Fruit fly (Drosophila melanogaster): ENCODE results near the gene Ror.
A peak's percentile ranks its signal among the peaks of the same experiment; 100 is the strongest.

Gene Ror

DNA sequence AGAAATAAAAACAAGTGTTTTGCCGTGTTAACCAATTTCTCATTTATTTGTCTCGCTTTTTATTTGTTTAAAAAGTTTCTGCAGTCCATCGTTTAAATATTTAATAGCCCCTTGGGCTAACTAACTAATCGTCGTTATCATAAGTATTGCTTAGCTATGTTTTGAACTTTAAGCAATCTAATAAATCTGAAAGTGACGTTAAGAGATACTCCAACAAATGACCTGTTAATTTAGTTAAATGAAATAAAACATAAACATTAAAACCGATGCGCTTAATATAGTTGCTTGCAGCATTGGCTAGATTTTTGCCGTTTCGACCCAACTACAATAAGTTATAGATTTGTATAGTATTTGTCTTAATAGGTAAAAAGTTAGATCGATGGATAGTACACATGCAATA, 10.1 kb downstream of the Ror start:
- TF ChIP-seq CG8478 (optimal IDR thresholded peaks at IDR 0.05): no peak
- TF ChIP-seq CTCF (optimal IDR thresholded peaks at IDR 0.05): no peak

DNA sequence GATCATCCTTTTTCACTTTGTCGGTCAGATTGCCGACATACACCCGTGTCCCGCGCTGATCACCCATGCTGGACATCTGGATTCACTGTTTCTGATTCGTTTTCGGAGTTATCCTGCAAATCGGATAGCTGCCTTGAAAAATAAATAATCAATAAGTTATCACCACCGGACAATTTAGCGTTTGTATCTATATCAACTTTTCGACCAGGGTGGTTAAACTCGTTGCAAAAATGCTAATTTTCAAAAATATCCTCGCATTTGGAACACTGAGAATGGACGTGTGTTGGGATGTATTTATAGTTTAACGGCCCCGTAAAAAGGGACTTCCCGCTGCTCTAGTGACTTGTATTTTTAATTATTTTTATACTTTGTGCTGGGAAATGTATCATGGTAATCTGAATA, 11.7 kb downstream of the Ror start, which contains the start of gene Rsf1:
Gene Rsf1, minus strand, starts transcription at position 212 of the 402 bp plus-strand sequence.
- TF ChIP-seq CG8478 (optimal IDR thresholded peaks at IDR 0.05): no peak
- peak in 1 of 2 experiments; percentile 13 for TF ChIP-seq CTCF (optimal IDR thresholded peaks at IDR 0.05)

DNA sequence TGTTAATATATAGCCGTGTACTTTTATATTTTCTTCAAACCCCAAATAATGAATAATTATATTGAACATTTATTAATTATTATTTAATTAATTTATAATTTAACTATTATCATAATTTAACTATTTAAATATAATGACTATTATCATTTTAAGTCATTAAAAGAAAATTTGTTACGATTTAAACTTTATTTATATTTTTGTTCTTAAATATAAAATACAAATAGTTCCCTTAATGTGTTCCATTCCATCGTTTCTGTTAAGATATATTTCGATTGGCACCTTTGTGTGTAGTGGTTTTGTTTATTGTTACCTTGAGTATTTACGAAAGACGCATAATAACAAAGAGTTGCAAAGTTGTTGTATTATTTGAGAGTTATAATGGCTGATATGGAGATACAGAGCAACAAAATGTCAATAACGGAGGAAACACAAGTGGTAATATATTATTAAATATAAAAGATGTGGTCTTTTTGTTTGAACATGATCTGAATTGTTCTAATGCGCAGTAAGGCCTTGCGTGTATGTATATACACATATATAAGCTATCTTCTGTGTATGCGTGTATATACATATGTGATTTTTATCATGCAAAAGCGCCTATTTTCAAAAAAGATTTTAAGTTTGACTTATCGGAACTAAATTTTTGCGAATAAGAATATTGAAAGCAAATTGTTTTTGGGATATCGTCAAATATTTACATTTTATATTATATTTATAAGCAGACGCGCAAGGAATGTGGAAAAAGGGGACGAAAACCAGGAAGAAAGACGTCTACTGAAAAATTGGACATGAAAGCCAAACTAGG, 12.4 kb downstream of the Ror start, which contains the start of gene REPTOR-BP:
Gene REPTOR-BP, plus strand, starts transcription at position 296 of the 805 bp plus-strand sequence.
- no peak for TF ChIP-seq CG8478 (optimal IDR thresholded peaks at IDR 0.05)
- TF ChIP-seq CTCF (optimal IDR thresholded peaks at IDR 0.05): no peak

DNA sequence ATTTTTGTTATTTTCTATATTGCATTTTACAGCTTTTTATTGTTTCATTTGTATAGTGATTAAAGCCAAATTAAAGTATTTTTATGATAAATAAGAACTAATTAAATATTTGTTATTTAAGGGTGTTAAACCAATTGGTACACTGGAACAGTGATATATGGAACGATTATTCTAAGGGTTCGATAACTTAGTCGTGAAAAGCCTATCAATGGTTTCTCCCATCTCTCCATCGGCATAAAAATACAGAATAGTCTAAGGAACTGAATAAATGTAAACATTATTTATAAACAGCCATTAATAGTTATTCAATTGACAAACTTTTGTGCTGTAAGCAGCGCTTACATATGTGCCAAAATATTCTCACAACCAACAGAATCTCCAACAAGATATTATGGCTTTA, 13.5 kb downstream of the Ror start, which contains the start of gene Mob3:
Gene Mob3, plus strand, starts transcription at position 208 of the 400 bp plus-strand sequence.
- TF ChIP-seq CG8478 (optimal IDR thresholded peaks at IDR 0.05): no peak
- no peak for TF ChIP-seq CTCF (optimal IDR thresholded peaks at IDR 0.05)

DNA sequence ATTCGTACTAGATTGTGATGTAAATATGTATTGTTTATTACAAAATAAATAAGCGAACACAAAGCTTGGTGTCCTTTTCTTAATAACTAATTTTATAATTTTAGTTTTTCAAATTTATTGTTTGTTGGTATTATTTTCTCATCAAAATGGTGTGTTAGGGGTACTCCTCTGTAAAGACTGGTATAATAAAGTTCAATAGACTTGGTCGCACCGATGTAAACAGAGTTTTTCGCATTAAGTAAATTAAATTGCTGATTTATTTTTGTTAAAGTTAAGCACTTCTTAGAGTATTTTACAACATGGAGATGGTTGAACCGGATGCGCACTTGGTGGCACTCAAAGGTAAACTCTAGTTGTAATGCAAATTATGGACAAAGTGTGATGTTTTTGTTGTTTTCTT, 14.9 kb downstream of the Ror start, which contains the start of gene CG4953:
Gene CG4953, plus strand, starts transcription at position 193 of the 400 bp plus-strand sequence.
- TF ChIP-seq CG8478 (optimal IDR thresholded peaks at IDR 0.05) (no peak), CTCF (optimal IDR thresholded peaks at IDR 0.05) (no peak)

DNA sequence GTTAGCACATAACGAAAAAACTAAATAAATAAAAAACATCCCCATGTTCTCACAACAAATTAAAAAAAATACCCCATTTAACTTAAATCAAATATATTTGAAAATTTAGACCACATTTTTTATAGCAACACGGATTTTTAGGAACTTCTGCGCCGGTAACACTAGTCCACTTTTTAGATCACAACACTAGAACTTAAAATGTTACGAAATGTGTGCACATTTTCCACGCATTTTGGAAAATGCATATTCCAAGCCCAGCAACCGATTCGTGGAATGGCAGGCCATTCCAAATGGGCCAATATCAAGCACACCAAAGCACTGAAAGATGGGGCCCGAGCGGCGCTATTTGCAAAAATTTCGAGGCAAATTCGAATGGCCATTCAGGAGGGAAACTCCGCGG, 17.0 kb downstream of the Ror start, which contains the start of gene CG4957:
Gene CG4957, plus strand, starts transcription at position 185 of the 400 bp plus-strand sequence.
- TF ChIP-seq CTCF (optimal IDR thresholded peaks at IDR 0.05) (no peak), CG8478 (optimal IDR thresholded peaks at IDR 0.05) (no peak)

DNA sequence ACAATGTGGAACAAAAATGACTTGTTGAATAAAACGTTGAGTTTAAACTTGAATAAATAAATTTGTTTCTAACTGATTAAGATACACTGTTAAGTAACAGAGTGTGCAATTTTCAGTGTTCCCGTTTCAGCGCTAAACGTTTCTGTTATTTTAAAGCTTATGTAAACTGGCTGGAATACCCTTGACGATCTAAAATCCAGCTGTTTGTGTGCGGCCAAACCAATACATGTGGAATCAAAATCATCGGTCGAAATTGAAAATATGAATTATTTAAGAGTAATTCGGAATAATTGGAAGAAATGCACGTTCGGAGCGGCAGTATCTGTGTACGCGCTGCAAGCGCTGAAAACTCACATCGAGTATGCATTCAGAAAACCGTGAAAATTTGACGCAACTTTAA, 18.2 kb downstream of the Ror start, which contains the start of gene Mulk:
Gene Mulk, plus strand, starts transcription at position 198 of the 400 bp plus-strand sequence.
- TF ChIP-seq CTCF (optimal IDR thresholded peaks at IDR 0.05) (no peak), CG8478 (optimal IDR thresholded peaks at IDR 0.05) (no peak)

DNA sequence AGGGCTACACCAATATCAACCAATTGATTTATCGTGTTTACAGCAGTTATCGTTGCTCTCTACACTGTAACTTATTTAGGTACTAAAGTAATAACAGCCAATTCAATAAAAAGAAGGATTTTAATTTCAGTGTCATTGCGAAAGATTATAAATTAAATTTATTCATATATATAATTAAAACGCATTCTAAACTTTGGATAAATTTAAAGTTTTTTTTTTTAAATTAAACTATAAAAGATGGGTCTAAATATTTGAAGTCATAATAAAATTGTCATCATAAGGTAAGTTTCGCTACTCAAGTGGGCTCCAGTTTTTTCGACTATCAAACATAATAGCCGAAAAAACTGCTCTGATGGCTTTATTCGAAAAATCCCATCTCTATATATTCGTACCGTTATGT, 20.6 kb downstream of the Ror start, which contains the start of gene trk:
Gene trk, minus strand, starts transcription at position 101 of the 400 bp plus-strand sequence.
- TF ChIP-seq CG8478 (optimal IDR thresholded peaks at IDR 0.05) (no peak), CTCF (optimal IDR thresholded peaks at IDR 0.05) (no peak)

DNA sequence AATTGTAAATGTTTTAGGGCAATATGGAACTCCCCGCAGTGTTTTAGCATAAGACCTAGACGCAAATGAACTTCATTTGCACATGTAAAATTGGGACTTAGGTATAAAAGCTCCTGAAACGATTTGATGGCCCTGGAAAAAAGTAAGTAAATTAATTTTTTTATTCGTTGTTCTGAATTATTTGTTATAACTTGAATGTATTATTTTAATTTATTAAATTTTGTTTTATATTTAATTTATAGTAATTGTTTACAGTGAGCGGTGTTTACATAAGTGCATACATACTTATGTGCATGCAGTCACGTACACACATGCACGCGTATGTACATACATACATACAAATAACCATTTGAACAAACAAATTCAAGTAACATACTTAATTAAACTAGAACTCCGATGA, 24.8 kb downstream of the Ror start:
- no peak for TF ChIP-seq CG8478 (optimal IDR thresholded peaks at IDR 0.05)
- no peak for TF ChIP-seq CTCF (optimal IDR thresholded peaks at IDR 0.05)

DNA sequence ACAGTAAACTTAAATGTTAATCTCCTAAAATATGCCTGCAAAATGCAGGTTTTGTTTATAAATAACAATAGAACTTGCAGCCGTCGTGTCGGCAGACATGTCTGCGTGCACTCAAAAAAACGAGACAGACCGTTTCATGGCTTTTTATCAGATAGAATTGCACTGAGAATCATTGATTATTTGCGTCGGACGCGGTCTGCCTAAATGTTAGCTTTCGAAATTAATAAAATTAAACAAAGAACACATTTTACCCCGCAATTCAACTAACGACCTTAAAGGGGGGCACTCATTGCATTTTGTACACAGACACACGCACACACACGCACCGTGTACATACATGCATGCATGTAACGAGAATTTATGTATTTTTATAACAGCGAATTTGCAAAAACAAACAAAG, 25.2 kb downstream of the Ror start:
- TF ChIP-seq CTCF (optimal IDR thresholded peaks at IDR 0.05) (no peak), CG8478 (optimal IDR thresholded peaks at IDR 0.05) (no peak)

DNA sequence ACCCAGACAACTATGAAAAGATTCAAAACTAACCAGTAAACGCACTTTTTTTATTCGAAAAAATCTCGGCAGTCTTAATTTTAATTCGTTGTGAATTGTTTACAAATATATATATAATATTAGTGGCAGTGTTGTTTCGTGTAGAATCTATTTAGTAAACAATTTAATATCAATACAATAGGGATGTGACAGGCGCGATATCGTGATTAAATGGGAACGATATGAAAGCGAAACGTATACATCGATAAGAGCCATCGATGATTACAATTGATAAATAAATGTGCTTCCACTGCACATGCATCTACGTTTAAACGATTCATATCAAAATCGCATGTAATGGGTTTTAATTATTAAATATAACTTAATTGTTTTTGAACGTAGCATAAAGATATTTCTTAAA, 25.7 kb downstream of the Ror start:
- peak in 1 of 2 experiments; percentile 9 for TF ChIP-seq CTCF (optimal IDR thresholded peaks at IDR 0.05)
- TF ChIP-seq CG8478 (optimal IDR thresholded peaks at IDR 0.05): no peak

DNA sequence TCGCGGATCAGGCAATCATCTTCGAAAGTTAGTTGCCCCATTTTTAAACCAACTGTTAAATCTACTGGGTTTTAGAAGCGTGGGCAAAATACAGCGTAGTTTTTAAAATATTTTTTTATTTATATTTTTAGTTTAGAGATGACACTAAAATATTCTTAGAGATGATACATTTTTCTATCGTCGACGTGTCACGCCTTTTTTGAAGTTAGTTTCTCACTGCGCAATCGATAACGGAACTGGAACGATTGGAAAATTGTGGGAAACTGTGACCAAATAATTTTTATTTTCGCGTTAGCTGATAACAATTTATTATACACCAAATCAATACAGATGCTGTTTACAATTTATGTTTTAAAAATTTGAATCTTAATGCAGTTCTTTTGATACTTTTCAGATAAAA, 27.0 kb downstream of the Ror start, which contains the start of gene Utx:
Gene Utx, minus strand, starts transcription at position 154 of the 400 bp plus-strand sequence.
- TF ChIP-seq CTCF (optimal IDR thresholded peaks at IDR 0.05): peak in 1 of 2 experiments; percentile 21
- no peak for TF ChIP-seq CG8478 (optimal IDR thresholded peaks at IDR 0.05)

DNA sequence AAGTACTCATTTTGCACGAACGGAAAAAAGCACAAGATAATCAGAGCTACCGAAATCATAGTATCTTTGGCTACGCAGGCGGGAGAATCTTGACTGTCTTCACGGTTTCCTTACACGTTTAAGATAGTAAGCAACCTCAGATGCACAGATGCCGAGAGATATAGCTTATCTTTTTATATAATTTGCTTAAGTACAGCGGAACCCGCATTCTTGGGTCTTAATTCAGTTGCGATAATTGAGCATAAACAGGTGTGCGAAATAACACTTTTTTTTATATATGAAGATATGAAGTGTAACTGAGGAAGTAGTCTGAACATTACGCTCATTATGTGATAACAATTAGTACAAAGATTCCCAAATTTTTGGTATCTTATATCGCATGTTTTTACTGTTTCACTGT, 29.1 kb downstream of the Ror start, which contains the start of gene CG34043:
Gene CG34043, minus strand, starts transcription at position 101 of the 400 bp plus-strand sequence.
- no peak for TF ChIP-seq CTCF (optimal IDR thresholded peaks at IDR 0.05)
- TF ChIP-seq CG8478 (optimal IDR thresholded peaks at IDR 0.05): no peak

DNA sequence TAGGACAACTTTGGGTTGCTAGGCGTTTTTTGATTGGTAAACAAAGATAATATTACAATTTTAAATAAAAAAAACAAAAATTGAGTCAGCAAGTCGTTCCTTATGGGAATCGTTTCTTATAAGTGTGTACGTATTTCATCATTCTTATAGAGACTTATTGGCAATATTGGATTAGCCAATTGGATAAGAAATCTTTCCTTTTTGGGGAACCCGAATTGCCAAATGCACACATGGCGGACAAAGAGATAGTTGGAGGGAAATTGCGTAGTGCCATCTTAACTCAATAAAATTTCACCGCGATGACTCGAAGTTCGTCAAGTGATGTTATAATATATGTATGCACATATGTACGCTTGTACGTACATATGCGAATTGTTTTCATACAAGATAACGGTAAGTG, 39.6 kb downstream of the Ror start:
- TF ChIP-seq CTCF (optimal IDR thresholded peaks at IDR 0.05) (no peak), CG8478 (optimal IDR thresholded peaks at IDR 0.05) (no peak)

DNA sequence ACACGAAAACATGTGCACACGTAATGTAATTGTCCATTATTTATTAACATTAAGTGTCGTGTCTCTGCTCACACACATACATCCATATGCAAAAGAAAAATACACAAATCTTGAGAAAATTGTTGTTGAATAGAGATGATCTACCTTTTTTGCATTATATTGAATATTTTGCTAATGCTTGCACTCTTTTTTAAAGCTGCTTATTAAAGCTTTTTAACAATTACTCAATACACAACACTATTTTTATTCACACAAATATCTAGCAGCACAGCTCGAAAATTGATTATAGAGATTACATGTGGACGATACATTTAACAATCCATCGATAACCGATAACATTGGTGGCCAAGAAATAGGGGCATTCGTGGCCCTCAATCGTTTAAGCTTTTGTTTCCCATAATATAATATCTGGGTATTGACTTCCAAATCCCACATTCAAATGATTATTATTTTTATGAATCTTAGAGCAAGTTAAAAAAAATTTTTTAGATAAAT, 40.5 kb downstream of the Ror start, which contains the start of gene Ufd4:
Gene Ufd4, minus strand, starts transcription at position 300 of the 495 bp plus-strand sequence.
- TF ChIP-seq CTCF (optimal IDR thresholded peaks at IDR 0.05): no peak
- TF ChIP-seq CG8478 (optimal IDR thresholded peaks at IDR 0.05): no peak

All from S2 (cell line).